Worm (Caenorhabditis elegans) whole organism, L4/young adult: ENCODE data around the gene F58F12.1.

Experiments used
- W03F9.2 ChIP-seq: fragments of 150-350 bp; optimal IDR thresholded peaks from 2 replicates; lab custom pipeline; 2014; ENCODE audit warnings: missing biosample characterization, missing genetic modification characterization
- dao-5 ChIP-seq: sonication (generic microtip); optimal IDR thresholded peaks from 2 replicates; lab custom pipeline; 2016; ENCODE audit warnings: missing genotype, missing genetic modification characterization, moderate library complexity, missing compliant biosample characterization
- him-1 ChIP-seq: sonication (generic microtip); optimal IDR thresholded peaks from 2 replicates; lab custom pipeline; 2016; ENCODE audit warnings: missing genotype, missing genetic modification reagents, missing genetic modification characterization, missing compliant biosample characterization

- no peak for TF ChIP-seq him-1 (tag; lab: Kevin White, UChicago)
- TF ChIP-seq dao-5 = no peak
- TF ChIP-seq W03F9.2 (tag; lab: Kevin White, UChicago) = no peak
These were observed 18.1 kb upstream of the F58F12.1 start, which contains the start of the genes ani-2 and clec-88 for ce11 chrII:6365237-6365815.
